Worm (Caenorhabditis elegans): ENCODE results near the gene C27C12.3.

ce11 chrX:14875668-14876067, 10.0 kb upstream of the C27C12.3 start, which contains the start of gene sssh-1:
- TF ChIP-seq ces-1 (GFP tag; optimal IDR thresholded peaks at IDR 0.05) (no peak), jun-1 (tag; optimal IDR thresholded peaks at IDR 0.05) (no peak), pqm-1 (tag; optimal IDR thresholded peaks at IDR 0.05) (no peak), nhr-237 (tag; optimal IDR thresholded peaks at IDR 0.05) (no peak), zag-1 (tag; optimal IDR thresholded peaks at IDR 0.05) (no peak), vab-15 (tag; optimal IDR thresholded peaks at IDR 0.05) (no peak), aly-2 (tag; optimal IDR thresholded peaks at IDR 0.05) (no peak), F16B12.6 (tag; optimal IDR thresholded peaks at IDR 0.05) (no peak), nhr-12 (tag; optimal IDR thresholded peaks at IDR 0.05) (no peak), fos-1 (tag; optimal IDR thresholded peaks at IDR 0.05) (no peak), ama-1 (optimal IDR thresholded peaks at IDR 0.05) (no peak)
